Fruit fly (Drosophila melanogaster): Measurements from ENCODE around the gene CG31769.

CG31769 gene

DNA sequence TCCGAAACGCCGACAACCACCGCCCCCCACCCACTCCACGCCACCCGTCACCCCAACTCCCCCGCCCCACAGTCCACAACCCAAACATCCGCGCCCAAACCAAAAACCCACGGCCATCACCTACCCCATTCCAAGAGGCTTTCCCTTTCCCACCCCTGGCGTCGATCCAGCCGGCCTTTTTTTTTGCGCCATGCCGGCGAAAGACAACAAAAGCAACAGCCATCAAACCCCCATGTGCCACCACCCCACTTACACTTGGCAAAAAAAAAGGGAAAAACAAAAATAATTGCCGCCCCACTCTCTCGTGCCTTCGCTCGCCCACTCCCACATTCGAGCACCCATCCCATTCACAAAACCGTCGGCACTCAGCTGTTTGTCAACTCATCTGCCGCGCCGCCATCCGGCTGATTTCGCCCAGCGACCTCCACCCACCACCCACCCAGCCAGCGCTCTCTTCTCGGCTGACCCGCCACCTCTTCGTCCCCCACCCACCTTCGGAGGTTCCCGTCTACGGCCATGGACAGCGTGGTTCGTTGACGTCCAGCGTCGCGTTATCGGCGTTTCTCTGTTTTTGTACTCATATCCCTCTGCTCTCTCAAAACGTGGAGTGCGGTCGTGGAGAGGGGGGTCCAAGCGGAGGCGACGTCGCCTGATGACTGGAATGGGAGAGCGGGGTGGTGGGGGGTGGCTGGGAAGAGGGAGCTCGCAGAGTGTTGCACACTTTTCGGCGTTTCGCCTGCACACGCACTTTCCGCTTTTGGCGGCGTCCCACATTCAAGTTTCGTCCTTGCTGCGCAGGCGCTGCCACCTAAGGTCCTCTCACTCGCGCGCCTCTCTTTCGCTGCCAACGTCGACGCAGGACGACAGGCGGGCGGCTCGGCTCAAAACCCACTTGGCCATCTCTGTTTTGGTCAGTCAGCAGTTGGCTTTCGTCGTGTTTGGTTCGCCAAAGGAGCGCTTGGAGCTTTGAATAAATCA lies 23.3 kb upstream of the CG31769 start (continued):
- TF ChIP-seq sqz (GFP tag; optimal IDR thresholded peaks at IDR 0.05), result peak; percentile 90
- TF ChIP-seq CG10543 (GFP tag; optimal IDR thresholded peaks at IDR 0.05), result peak; percentile 39

DNA sequence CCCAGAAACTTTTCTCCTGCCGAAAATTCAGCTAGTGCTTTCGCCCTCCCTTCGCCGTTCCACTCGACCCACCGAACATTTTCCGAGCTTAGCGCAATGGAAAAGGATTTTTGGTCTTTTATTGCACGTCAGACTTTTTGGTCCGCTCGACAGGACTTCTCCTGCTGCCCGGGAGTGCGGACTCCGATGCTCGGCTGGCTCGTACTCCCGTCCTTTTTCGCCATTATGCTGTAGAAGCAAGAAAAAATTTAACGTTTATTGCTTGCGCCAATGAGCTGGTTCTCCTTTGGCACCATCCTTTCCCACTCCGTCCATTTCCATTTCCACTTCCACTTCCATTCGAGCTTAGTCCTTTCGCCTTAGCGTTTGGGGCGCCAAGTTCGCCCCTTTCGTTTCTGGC lies 15.1 kb upstream of the CG31769 start:
- TF ChIP-seq CG14965 (GFP tag; optimal IDR thresholded peaks at IDR 0.05; ENCODE audit: borderline replicate concordance) (no peak), abd-A (tag; optimal IDR thresholded peaks at IDR 0.05) (peak; percentile 79), CG13894 (tag; optimal IDR thresholded peaks at IDR 0.05) (peak; percentile 58)

DNA sequence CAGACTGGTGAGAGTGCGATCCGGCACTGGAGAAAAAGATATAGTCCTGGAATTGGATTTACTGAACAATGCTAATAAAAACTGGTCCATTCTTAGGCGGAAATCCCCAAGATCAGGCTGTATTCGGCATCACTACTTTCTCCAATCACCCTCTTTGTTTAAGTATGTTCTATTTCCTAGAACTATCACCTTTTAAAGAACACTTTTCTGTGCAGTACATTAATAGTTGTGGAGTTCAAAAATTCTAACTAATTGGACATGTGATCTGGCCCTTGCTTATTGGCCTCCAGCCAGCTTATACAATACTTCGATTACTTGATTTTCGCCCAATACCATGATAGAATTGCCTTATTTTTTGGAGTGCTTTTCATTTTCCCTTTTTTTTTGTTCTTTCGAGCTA lies 13.1 kb upstream of the CG31769 start:
- TF ChIP-seq Hr3 (GFP tag; optimal IDR thresholded peaks at IDR 0.05) (no peak), inv (GFP tag; IDR thresholded peaks at IDR 0.05; ENCODE audit: partially characterized antibody) (no peak), ase (GFP tag; IDR thresholded peaks at IDR 0.05) (no peak), Atf6 (GFP tag; IDR thresholded peaks at IDR 0.05) (no peak), sim (GFP tag; IDR thresholded peaks at IDR 0.05) (no peak), CG10267 (tag; optimal IDR thresholded peaks at IDR 0.05) (peak; percentile 11), Aef1 (GFP tag; IDR thresholded peaks at IDR 0.05) (no peak), CG6689 (GFP tag; IDR thresholded peaks at IDR 0.05) (peak; percentile 45; the same call in 1 of the 2 replicates), Mrtf (GFP tag; IDR thresholded peaks at IDR 0.05) (no peak), CG7987 (GFP tag; optimal IDR thresholded peaks at IDR 0.05) (no peak), pros (GFP tag; optimal IDR thresholded peaks at IDR 0.05) (no peak), pum (GFP tag; optimal IDR thresholded peaks at IDR 0.05) (peak; percentile 38), CG12155 (GFP tag; optimal IDR thresholded peaks at IDR 0.05) (no peak), nmo (GFP tag; optimal IDR thresholded peaks at IDR 0.05) (peak; percentile 41), odd (GFP tag; optimal IDR thresholded peaks at IDR 0.05) (no peak), Blimp-1 (GFP tag; optimal IDR thresholded peaks at IDR 0.05) (peak; percentile 27), pan (optimal IDR thresholded peaks at IDR 0.05) (no peak), pan (GFP tag; optimal IDR thresholded peaks at IDR 0.05 in 1 of 2, IDR thresholded peaks at IDR 0.05 in 1 of 2) (peak in 1 of 2 experiments; percentile 21), ro (GFP tag; IDR thresholded peaks at IDR 0.05) (no peak), CG10366 (GFP tag; IDR thresholded peaks at IDR 0.05) (no peak), da (GFP tag; optimal IDR thresholded peaks at IDR 0.05) (no peak), E2f2 (GFP tag; IDR thresholded peaks at IDR 0.05) (no peak), CG1603 (tag; optimal IDR thresholded peaks at IDR 0.05) (peak; percentile 29), CG2712 (tag; optimal IDR thresholded peaks at IDR 0.05) (peak; percentile 33), dan (GFP tag; IDR thresholded peaks at IDR 0.05) (no peak), CG8388 (GFP tag; optimal IDR thresholded peaks at IDR 0.05) (peak; percentile 23), CG10565 (GFP tag; optimal IDR thresholded peaks at IDR 0.05) (no peak), run (tag; optimal IDR thresholded peaks at IDR 0.05) (no peak), row (GFP tag; IDR thresholded peaks at IDR 0.05) (peak; percentile 49; the same call in 2 of the 3 replicates), zfh2 (GFP tag; optimal IDR thresholded peaks at IDR 0.05) (no peak), grau (tag; optimal IDR thresholded peaks at IDR 0.05) (peak; percentile 33), CG11723 (GFP tag; optimal IDR thresholded peaks at IDR 0.05) (peak; percentile 36), bcd (GFP tag; optimal IDR thresholded peaks at IDR 0.05) (peak; percentile 10), Scr (GFP tag; IDR thresholded peaks at IDR 0.05; ENCODE audit: partially characterized antibody) (no peak), Med (GFP tag) (peak; percentile 65), lilli (GFP tag; optimal IDR thresholded peaks at IDR 0.05) (peak; percentile 1), gem (tag; optimal IDR thresholded peaks at IDR 0.05) (peak; percentile 58), CG11504 (tag; optimal IDR thresholded peaks at IDR 0.05) (peak; percentile 67), CG12659 (GFP tag; optimal IDR thresholded peaks at IDR 0.05) (peak; percentile 7), vvl (GFP tag; IDR thresholded peaks at IDR 0.05) (no peak)

Measured in whole organism, embryonic.